Worm (Caenorhabditis elegans) whole organism, young adult: ENCODE results near the gene sru-20.

Experiments used
- B0019.2 ChIP-seq: fragments of 200-800 bp; sonication (Bioruptor generic); conservative IDR thresholded peaks from 2 replicates; pipeline ENCODE4 v1.3.6; 2022; ENCODE audit warnings: missing genetic modification reagents, missing genetic modification characterization, missing compliant biosample characterization
- B0336.3 ChIP-seq: fragments of 200-800 bp; sonication (Bioruptor generic); IDR thresholded peaks from 2 replicates; pipeline ENCODE4 v1.3.6; 2022; ENCODE audit warnings: missing genetic modification characterization, missing compliant biosample characterization
- D2030.7 ChIP-seq: fragments of 200-800 bp; sonication (Bioruptor generic); IDR thresholded peaks from 2 replicates; pipeline ENCODE4 v1.3.6; 2022; ENCODE audit warnings: missing genetic modification reagents, missing genetic modification characterization, missing compliant biosample characterization
- F10E7.11 ChIP-seq: sonication (generic microtip); optimal IDR thresholded peaks from 2 replicates; lab custom pipeline; 2017; ENCODE audit warnings: mild to moderate bottlenecking, missing genetic modification characterization, moderate library complexity, missing compliant biosample characterization
- F22D6.2 ChIP-seq: sonication (generic microtip); optimal IDR thresholded peaks from 2 replicates; lab custom pipeline; 2016; ENCODE audit warnings: mild to moderate bottlenecking, missing genetic modification characterization, missing compliant biosample characterization
- F49E8.2 ChIP-seq: sonication (generic microtip); optimal IDR thresholded peaks from 3 replicates; lab custom pipeline; 2017; ENCODE audit warnings: missing genetic modification characterization, mild to moderate bottlenecking, missing compliant biosample characterization, antibody characterized with exemption, moderate library complexity; ENCODE audit not compliant: insufficient read depth
- Y53G8AR.9 ChIP-seq: fragments of 200-800 bp; sonication (Bioruptor generic); conservative IDR thresholded peaks from 2 replicates; pipeline ENCODE4 v1.3.6; 2022; ENCODE audit warnings: missing genetic modification reagents, missing genetic modification characterization, missing compliant biosample characterization
- Y56A3A.18 ChIP-seq: fragments of 200-800 bp; sonication (Bioruptor generic); IDR thresholded peaks from 2 replicates; pipeline ENCODE4 v1.3.6; 2022; ENCODE audit warnings: missing genetic modification reagents, missing genetic modification characterization, missing compliant biosample characterization
- akir-1 ChIP-seq: fragments of 200-800 bp; sonication (Bioruptor generic); optimal IDR thresholded peaks from 2 replicates; lab custom pipeline; 2018; ENCODE audit warnings: mild to moderate bottlenecking, missing genetic modification characterization, moderate library complexity, missing compliant biosample characterization
- aptf-3 ChIP-seq: fragments of 200-800 bp; sonication (Bioruptor generic); IDR thresholded peaks from 2 replicates; pipeline ENCODE4 v1.3.6; 2022; ENCODE audit warnings: missing genetic modification characterization, missing compliant biosample characterization
- atf-7 ChIP-seq: sonication (generic microtip); optimal IDR thresholded peaks from 2 replicates; lab custom pipeline; 2017; ENCODE audit warnings: mild to moderate bottlenecking, missing genetic modification characterization, missing compliant biosample characterization
- attf-3 ChIP-seq: fragments of 200-800 bp; sonication (Bioruptor generic); conservative IDR thresholded peaks from 2 replicates; pipeline ENCODE4 v1.3.6; 2022; ENCODE audit warnings: missing genetic modification reagents, missing genetic modification characterization, missing compliant biosample characterization
- attf-5 ChIP-seq: fragments of 200-800 bp; sonication (Bioruptor generic); optimal IDR thresholded peaks from 2 replicates; lab custom pipeline; 2018; ENCODE audit warnings: mild to moderate bottlenecking, missing genetic modification characterization, missing compliant biosample characterization
- cebp-1 ChIP-seq, 2 experiments: fragments of 200-800 bp in 1 of 2; sonication (Bioruptor generic) in 1 of 2; sonication (generic microtip) in 1 of 2; IDR thresholded peaks in 1 of 2; optimal IDR thresholded peaks in 1 of 2; 2 replicates each; pipeline versions ENCODE4 v1.3.6 to Lab custom; 2017 to 2022; ENCODE audit warnings: missing compliant biosample characterization in 2 of 2, missing genetic modification characterization in 2 of 2, mild to moderate bottlenecking in 1 of 2, missing genetic modification reagents in 1 of 2, moderate library complexity in 1 of 2
- cebp-2 ChIP-seq: fragments of 200-800 bp; sonication (Bioruptor generic); IDR thresholded peaks from 2 replicates; pipeline ENCODE4 v1.3.6; 2022; ENCODE audit warnings: missing genetic modification characterization, missing compliant biosample characterization
- chd-7 ChIP-seq: sonication (generic microtip); optimal IDR thresholded peaks from 2 replicates; lab custom pipeline; 2016; ENCODE audit warnings: mild to moderate bottlenecking, missing genetic modification characterization, moderate library complexity, missing compliant biosample characterization
- ekl-4 ChIP-seq: fragments of 200-800 bp; sonication (Bioruptor generic); IDR thresholded peaks from 2 replicates; pipeline ENCODE4 v1.3.6; 2022; ENCODE audit warnings: missing genetic modification reagents, missing genetic modification characterization, missing compliant biosample characterization
- ets-4 ChIP-seq: fragments of 200-800 bp; sonication (Bioruptor generic); optimal IDR thresholded peaks from 2 replicates; lab custom pipeline; 2018; ENCODE audit warnings: mild to moderate bottlenecking, missing genetic modification characterization, missing compliant biosample characterization
- him-1 ChIP-seq: sonication (generic microtip); optimal IDR thresholded peaks from 2 replicates; lab custom pipeline; 2016; ENCODE audit warnings: missing genotype, missing genetic modification reagents, missing genetic modification characterization, missing compliant biosample characterization
- hlh-12 ChIP-seq: sonication (generic microtip); optimal IDR thresholded peaks from 2 replicates; lab custom pipeline; 2016; ENCODE audit warnings: missing genetic modification characterization, missing compliant biosample characterization
- hlh-26 ChIP-seq: fragments of 200-800 bp; sonication (Bioruptor generic); conservative IDR thresholded peaks from 2 replicates; pipeline ENCODE4 v1.3.6; 2022; ENCODE audit warnings: missing genetic modification reagents, missing genetic modification characterization, missing compliant biosample characterization
- hmg-20 ChIP-seq: fragments of 200-800 bp; sonication (Bioruptor generic); IDR thresholded peaks from 2 replicates; pipeline ENCODE4 v1.3.6; 2022; ENCODE audit warnings: missing genetic modification reagents, missing genetic modification characterization, missing compliant biosample characterization
- lin-26 ChIP-seq: fragments of 200-800 bp; sonication (Bioruptor generic); IDR thresholded peaks from 2 replicates; pipeline ENCODE4 v1.3.6; 2022; ENCODE audit warnings: missing genetic modification reagents, missing genetic modification characterization, missing compliant biosample characterization
- lsl-1 ChIP-seq: fragments of 200-800 bp; sonication (Bioruptor generic); optimal IDR thresholded peaks from 2 replicates; lab custom pipeline; 2018; ENCODE audit warnings: mild to moderate bottlenecking, missing genetic modification characterization, moderate library complexity, missing compliant biosample characterization
- lsy-27 ChIP-seq: sonication (generic microtip); optimal IDR thresholded peaks from 2 replicates; lab custom pipeline; 2017; ENCODE audit warnings: missing genetic modification characterization, mild to moderate bottlenecking, missing compliant biosample characterization, antibody characterized with exemption, missing genotype, borderline replicate concordance; ENCODE audit not compliant: insufficient read depth
- madf-10 ChIP-seq: sonication (generic microtip); optimal IDR thresholded peaks from 2 replicates; lab custom pipeline; 2016; ENCODE audit warnings: mild to moderate bottlenecking, missing genetic modification characterization, missing compliant biosample characterization
- madf-6 ChIP-seq: fragments of 200-800 bp; sonication (Bioruptor generic); IDR thresholded peaks from 2 replicates; pipeline ENCODE4 v1.3.6; 2022; ENCODE audit warnings: missing genetic modification reagents, missing genetic modification characterization, missing compliant biosample characterization
- mcd-1 ChIP-seq: fragments of 200-800 bp; sonication (Bioruptor generic); IDR thresholded peaks from 2 replicates; pipeline ENCODE4 v1.3.6; 2022; ENCODE audit warnings: missing genetic modification reagents, missing genetic modification characterization, missing compliant biosample characterization
- nfya-1 ChIP-seq: sonication (generic microtip); optimal IDR thresholded peaks from 2 replicates; lab custom pipeline; 2017; ENCODE audit warnings: antibody characterized with exemption, missing compliant biosample characterization, missing genetic modification characterization, borderline replicate concordance; ENCODE audit not compliant: insufficient read depth
- nfyb-1 ChIP-seq: fragments of 200-800 bp; sonication (Bioruptor generic); IDR thresholded peaks from 2 replicates; pipeline ENCODE4 v1.3.6; 2022; ENCODE audit warnings: missing genetic modification reagents, missing genetic modification characterization, missing compliant biosample characterization
- nhr-80 ChIP-seq: sonication (generic microtip); optimal IDR thresholded peaks from 2 replicates; lab custom pipeline; 2016; ENCODE audit warnings: missing genetic modification characterization, missing compliant biosample characterization
- pbrm-1 ChIP-seq: fragments of 200-800 bp; sonication (Bioruptor generic); IDR thresholded peaks from 2 replicates; pipeline ENCODE4 v1.3.6; 2022; ENCODE audit warnings: missing genetic modification reagents, missing genetic modification characterization, missing compliant biosample characterization
- pha-4 ChIP-seq: fragments of 150-350 bp; sonication (generic microtip); optimal IDR thresholded peaks from 2 replicates; lab custom pipeline; 2014; ENCODE audit warnings: missing biosample characterization, missing genetic modification reagents, missing genetic modification characterization
- rpc-1 ChIP-seq, 2 experiments: fragments of 150-350 bp in 1 of 2; sonication (generic microtip) in 1 of 2; optimal IDR thresholded peaks; 2 replicates each; lab custom pipeline; 2014 to 2018; ENCODE audit warnings: missing biosample characterization in 1 of 2, missing genetic modification characterization in 1 of 2, missing genetic modification reagents in 1 of 2, missing genotype in 1 of 2
- tbp1 ChIP-seq: fragments of 200-800 bp; sonication (Bioruptor generic); optimal IDR thresholded peaks from 2 replicates; lab custom pipeline; 2018; ENCODE audit warnings: mild to moderate bottlenecking, missing genetic modification characterization, missing compliant biosample characterization
- unc-62 ChIP-seq: fragments of 150-350 bp; optimal IDR thresholded peaks from 2 replicates; lab custom pipeline; 2014; ENCODE audit warnings: missing biosample characterization, missing genetic modification reagents, missing genetic modification characterization
- xnd-1 ChIP-seq: sonication (generic microtip); optimal IDR thresholded peaks from 2 replicates; lab custom pipeline; 2016; ENCODE audit warnings: missing genotype, missing genetic modification reagents, missing genetic modification characterization, missing compliant biosample characterization
- ztf-25 ChIP-seq: fragments of 200-800 bp; sonication (Bioruptor generic); IDR thresholded peaks from 2 replicates; pipeline ENCODE4 v1.3.6; 2022; ENCODE audit warnings: missing genetic modification reagents, missing genetic modification characterization, missing compliant biosample characterization
- ztf-26 ChIP-seq: sonication (generic microtip); optimal IDR thresholded peaks from 2 replicates; lab custom pipeline; 2017; ENCODE audit warnings: missing genetic modification characterization, missing compliant biosample characterization

The sru-20 gene

ce11 chrIV:12520150-12520549, 24.9 kb downstream of the sru-20 start, which contains the start of gene tsp-4:
Gene tsp-4 (minus strand): TSS chrIV:12520250.
- no peak for TF ChIP-seq rpc-1 (optimal IDR thresholded peaks at IDR 0.05; lab: Kevin White, UChicago)
- TF ChIP-seq rpc-1 (tag; optimal IDR thresholded peaks at IDR 0.05; lab: Kevin White, UChicago) = no peak
- no peak for TF ChIP-seq tbp1
- no peak for TF ChIP-seq xnd-1 (tag; lab: Kevin White, UChicago)

- no peak for TF ChIP-seq chd-7 (tag; lab: Kevin White, UChicago)
- TF ChIP-seq ets-4 (GFP tag; lab: Kevin White, UChicago) = no peak
- TF ChIP-seq hlh-12 (tag; lab: Kevin White, UChicago) = no peak
- no peak for TF ChIP-seq mcd-1
- no peak for TF ChIP-seq nfya-1
- no peak for TF ChIP-seq cebp-2 (GFP tag; lab: Robert Waterston, UW)
- TF ChIP-seq hlh-26 (GFP tag; lab: Robert Waterston, UW) = no peak
- TF ChIP-seq D2030.7 (GFP tag; lab: Robert Waterston, UW) = no peak
- no peak for TF ChIP-seq nfyb-1 (GFP tag; lab: Robert Waterston, UW)
- TF ChIP-seq lsl-1 (GFP tag; lab: Kevin White, UChicago) = no peak
- TF ChIP-seq madf-6 (GFP tag; lab: Robert Waterston, UW) = no peak
- TF ChIP-seq him-1 (tag; lab: Kevin White, UChicago) = no peak
- TF ChIP-seq pbrm-1 (GFP tag; lab: Robert Waterston, UW) = no peak
- TF ChIP-seq lin-26 (GFP tag; lab: Robert Waterston, UW) = no peak
- no peak for TF ChIP-seq ekl-4 (GFP tag; lab: Robert Waterston, UW)
- no peak for TF ChIP-seq aptf-3 (GFP tag; lab: Robert Waterston, UW)
- TF ChIP-seq lsy-27 (tag; lab: Kevin White, UChicago) = no peak
- no peak for TF ChIP-seq F49E8.2 (tag; lab: Kevin White, UChicago)
- TF ChIP-seq, all 124 proteins: peak for 0
Measured at ce11 chrIV:12522521-12522920, 27.2 kb downstream of the sru-20 start, which contains the start of gene sru-13. Gene sru-13 (minus strand): TSS chrIV:12522621.

- TF ChIP-seq B0336.3 (GFP tag; lab: Robert Waterston, UW) = no peak
- no peak for TF ChIP-seq nfyb-1 (GFP tag; lab: Robert Waterston, UW)
- no peak for TF ChIP-seq F22D6.2 (tag; lab: Kevin White, UChicago)
- no peak for TF ChIP-seq ztf-26 (tag; lab: Kevin White, UChicago)
- no peak for TF ChIP-seq ztf-25 (GFP tag; lab: Robert Waterston, UW)
- no peak for TF ChIP-seq hmg-20 (GFP tag; lab: Robert Waterston, UW)
- no peak for TF ChIP-seq madf-10 (tag; lab: Kevin White, UChicago)
- TF ChIP-seq tbp1 = no peak
- no peak for TF ChIP-seq attf-5 (GFP tag; lab: Kevin White, UChicago)
- TF ChIP-seq attf-3 (GFP tag; lab: Robert Waterston, UW) = no peak
Measured at ce11 chrIV:12525409-12525808, 30.1 kb downstream of the sru-20 start, which contains the start of gene eak-4. Gene eak-4 (minus strand): TSS chrIV:12525509.

- no peak for TF ChIP-seq akir-1 (GFP tag; lab: Kevin White, UChicago)
- no peak for TF ChIP-seq F10E7.11 (tag; lab: Kevin White, UChicago)
- no peak for TF ChIP-seq B0019.2 (GFP tag; lab: Robert Waterston, UW)
- peak; percentile 19 for TF ChIP-seq atf-7 (tag; lab: Kevin White, UChicago)
- TF ChIP-seq pha-4 (tag; lab: Kevin White, UChicago) = peak; percentile 85
- TF ChIP-seq cebp-1 (GFP tag; IDR thresholded peaks at IDR 0.05; lab: Robert Waterston, UW) = peak; percentile 98
- peak; percentile 99 for TF ChIP-seq cebp-1 (tag; optimal IDR thresholded peaks at IDR 0.05; lab: Kevin White, UChicago)
- no peak for TF ChIP-seq lsl-1 (GFP tag; lab: Kevin White, UChicago)
- peak; percentile 91 for TF ChIP-seq nhr-80 (tag; lab: Kevin White, UChicago)
- TF ChIP-seq attf-5 (GFP tag; lab: Kevin White, UChicago) = peak; percentile 84
- 0 out of 2 replicates have a peak, but pooled peaks have one; percentile 35 for TF ChIP-seq Y56A3A.18 (GFP tag; lab: Robert Waterston, UW)
- no peak for TF ChIP-seq xnd-1 (tag; lab: Kevin White, UChicago)
- TF ChIP-seq unc-62 (GFP tag; lab: Kevin White, UChicago) = peak; percentile 83
- no peak for TF ChIP-seq Y53G8AR.9 (GFP tag; lab: Robert Waterston, UW)
Measured at ce11 chrIV:12527217-12527616, 31.9 kb downstream of the sru-20 start, which contains the start of gene F53B2.8. Gene F53B2.8 (minus strand): TSS chrIV:12527396.
